Fruit fly (Drosophila melanogaster) whole organism, embryonic: ENCODE measurements around the gene CG13471.

Experiments
- Atf6 ChIP-seq: fragments of 200-800 bp; sonication (Bioruptor generic); IDR thresholded peaks from 2 replicates; pipeline ENCODE4 v1.3.6; 2022; ENCODE audit warnings: missing biosample characterization, missing genetic modification characterization
- CG10462 ChIP-seq: fragments of 200-800 bp; sonication (Bioruptor generic); optimal IDR thresholded peaks from 2 replicates; lab custom pipeline; 2016; ENCODE audit warnings: missing biosample characterization, missing genetic modification characterization
- CG11456 ChIP-seq: fragments of 200-800 bp; sonication (Bioruptor generic); IDR thresholded peaks from 3 replicates; pipeline ENCODE4 v1.3.6; 2022; ENCODE audit warnings: missing biosample characterization, missing genetic modification characterization
- CG12104 ChIP-seq: fragments of 200-800 bp; sonication (Bioruptor generic); optimal IDR thresholded peaks from 3 replicates; lab custom pipeline; 2016; ENCODE audit warnings: missing biosample characterization, missing genetic modification characterization
- CG12391 ChIP-seq: fragments of 200-800 bp; sonication (Bioruptor generic); optimal IDR thresholded peaks from 3 replicates; lab custom pipeline; 2018; ENCODE audit warnings: missing biosample characterization, mild to moderate bottlenecking, missing genetic modification characterization, moderate library complexity
- CG12942 ChIP-seq: fragments of 200-800 bp; sonication (Bioruptor generic); optimal IDR thresholded peaks from 3 replicates; lab custom pipeline; 2016; ENCODE audit warnings: missing biosample characterization, missing genetic modification characterization
- CG14667 ChIP-seq: fragments of 200-800 bp; sonication (Bioruptor generic); IDR thresholded peaks from 2 replicates; pipeline ENCODE4 v1.3.6; 2022; ENCODE audit warnings: missing biosample characterization, missing genetic modification characterization
- CG15696 ChIP-seq: fragments of 200-800 bp; sonication (Bioruptor generic); optimal IDR thresholded peaks from 2 replicates; lab custom pipeline; 2019; ENCODE audit warnings: missing biosample characterization, mild to moderate bottlenecking, missing genetic modification characterization, moderate library complexity
- CG17186 ChIP-seq: fragments of 200-800 bp; sonication (Bioruptor generic); optimal IDR thresholded peaks from 3 replicates; lab custom pipeline; 2017; ENCODE audit warnings: missing biosample characterization, missing genetic modification reagents, missing genetic modification characterization
- CG18011 ChIP-seq: fragments of 200-800 bp; sonication (Bioruptor generic); optimal IDR thresholded peaks from 2 replicates; lab custom pipeline; 2017; ENCODE audit warnings: missing biosample characterization, missing genetic modification characterization, mild to moderate bottlenecking, moderate library complexity, missing genotype
- CG18599 ChIP-seq: fragments of 200-800 bp; sonication (Bioruptor generic); optimal IDR thresholded peaks from 3 replicates; lab custom pipeline; 2017; ENCODE audit warnings: missing biosample characterization, missing genetic modification characterization, mild to moderate bottlenecking, moderate library complexity, missing genetic modification reagents
- CG3065 ChIP-seq: fragments of 200-800 bp; sonication (Bioruptor generic); optimal IDR thresholded peaks from 2 replicates; lab custom pipeline; 2016; ENCODE audit warnings: missing biosample characterization, missing genetic modification characterization
- CG3163 ChIP-seq: fragments of 200-800 bp; sonication (Bioruptor generic); optimal IDR thresholded peaks from 3 replicates; lab custom pipeline; 2016; ENCODE audit warnings: missing biosample characterization, missing genetic modification characterization
- CG4404 ChIP-seq: fragments of 200-800 bp; sonication (Bioruptor generic); IDR thresholded peaks from 2 replicates; pipeline ENCODE4 v1.3.6; 2022; ENCODE audit warnings: missing biosample characterization, missing genetic modification characterization
- CG7357 ChIP-seq: fragments of 200-800 bp; sonication (Bioruptor generic); IDR thresholded peaks from 3 replicates; pipeline ENCODE4 v1.3.6; 2022; ENCODE audit warnings: missing biosample characterization, missing genetic modification characterization
- CkIIα-i1 ChIP-seq: fragments of 200-800 bp; sonication (Bioruptor generic); IDR thresholded peaks from 2 replicates; pipeline ENCODE4 v1.3.6; 2022; ENCODE audit warnings: missing biosample characterization, missing genetic modification characterization
- Ets97D ChIP-seq: fragments of 200-800 bp; sonication (Bioruptor generic); optimal IDR thresholded peaks from 3 replicates; lab custom pipeline; 2016; ENCODE audit warnings: missing biosample characterization, missing genetic modification characterization
- Fer1 ChIP-seq: fragments of 200-800 bp; sonication (Bioruptor generic); optimal IDR thresholded peaks from 2 replicates; lab custom pipeline; 2017; ENCODE audit warnings: missing biosample characterization, mild to moderate bottlenecking, missing genetic modification characterization
- H2.0 ChIP-seq: fragments of 200-800 bp; sonication (Bioruptor generic); IDR thresholded peaks from 2 replicates; pipeline ENCODE4 v1.3.6; 2022; ENCODE audit warnings: missing biosample characterization, missing genetic modification characterization
- Lim3 ChIP-seq: fragments of 200-800 bp; sonication (Bioruptor generic); IDR thresholded peaks from 2 replicates; pipeline ENCODE4 v1.3.6; 2022; ENCODE audit warnings: missing biosample characterization, missing genetic modification characterization
- Meics ChIP-seq: fragments of 200-800 bp; sonication (Bioruptor generic); optimal IDR thresholded peaks from 2 replicates; lab custom pipeline; 2017; ENCODE audit warnings: missing biosample characterization, mild to moderate bottlenecking, missing genetic modification characterization
- Nf-YB ChIP-seq: fragments of 200-800 bp; sonication (Bioruptor generic); optimal IDR thresholded peaks from 3 replicates; lab custom pipeline; 2019; ENCODE audit warnings: missing biosample characterization, mild to moderate bottlenecking, missing genetic modification characterization, moderate library complexity
- NfI ChIP-seq: fragments of 200-800 bp; sonication (Bioruptor generic); optimal IDR thresholded peaks from 3 replicates; lab custom pipeline; 2018; ENCODE audit warnings: missing biosample characterization, mild to moderate bottlenecking, missing genetic modification characterization, moderate library complexity
- Sin3A ChIP-seq: fragments of >200 bp; optimal IDR thresholded peaks from 2 replicates; lab custom pipeline; 2018
- Sox100B ChIP-seq: fragments of 200-800 bp; sonication (Bioruptor generic); optimal IDR thresholded peaks from 3 replicates; lab custom pipeline; 2018; ENCODE audit warnings: missing biosample characterization, mild to moderate bottlenecking, missing genetic modification characterization
- Sox102F ChIP-seq: fragments of 200-800 bp; sonication (Bioruptor generic); optimal IDR thresholded peaks from 2 replicates; lab custom pipeline; 2018; ENCODE audit warnings: missing biosample characterization, mild to moderate bottlenecking, missing genetic modification characterization, moderate library complexity
- Sry-δ ChIP-seq: fragments of 200-800 bp; sonication (Bioruptor generic); optimal IDR thresholded peaks from 2 replicates; lab custom pipeline; 2016; ENCODE audit warnings: missing biosample characterization, missing genetic modification characterization
- al ChIP-seq: fragments of 200-800 bp; sonication (Bioruptor generic); IDR thresholded peaks from 2 replicates; pipeline ENCODE4 v1.3.6; 2022; ENCODE audit warnings: missing biosample characterization, missing genetic modification characterization
- cg ChIP-seq: fragments of 200-800 bp; sonication (Bioruptor generic); optimal IDR thresholded peaks from 3 replicates; lab custom pipeline; 2019; ENCODE audit warnings: missing biosample characterization, mild to moderate bottlenecking, missing genetic modification characterization, moderate library complexity
- dan ChIP-seq: fragments of 200-800 bp; sonication (Bioruptor generic); IDR thresholded peaks from 2 replicates; pipeline ENCODE4 v1.3.6; 2022; ENCODE audit warnings: missing biosample characterization, missing genetic modification characterization
- fd3F ChIP-seq: fragments of 200-800 bp; sonication (Bioruptor generic); optimal IDR thresholded peaks from 2 replicates; lab custom pipeline; 2018; ENCODE audit warnings: missing biosample characterization, mild to moderate bottlenecking, missing genetic modification characterization, moderate library complexity
- fru ChIP-seq: fragments of >200 bp; optimal IDR thresholded peaks from 2 replicates; lab custom pipeline; 2017
- fu2 ChIP-seq: fragments of 200-800 bp; sonication (Bioruptor generic); optimal IDR thresholded peaks from 2 replicates; lab custom pipeline; 2016; ENCODE audit warnings: missing biosample characterization, missing genetic modification characterization
- grau ChIP-seq: fragments of 200-800 bp; optimal IDR thresholded peaks from 3 replicates; lab custom pipeline; 2019; ENCODE audit warnings: missing biosample characterization, mild to moderate bottlenecking, missing genetic modification characterization, moderate library complexity
- jing ChIP-seq: fragments of 200-800 bp; sonication (Bioruptor generic); optimal IDR thresholded peaks from 2 replicates; lab custom pipeline; 2018; ENCODE audit warnings: missing biosample characterization, mild to moderate bottlenecking, missing genetic modification characterization
- ken ChIP-seq: fragments of 200-800 bp; sonication (Bioruptor generic); IDR thresholded peaks from 3 replicates; pipeline ENCODE4 v1.3.6; 2022; ENCODE audit warnings: missing biosample characterization, missing genetic modification characterization
- lov ChIP-seq, 2 experiments: fragments of 200-800 bp in 1 of 2; fragments of >200 bp in 1 of 2; sonication (Bioruptor generic) in 1 of 2; IDR thresholded peaks in 1 of 2; optimal IDR thresholded peaks in 1 of 2; 2 replicates in 1 of 2; 3 replicates in 1 of 2; pipeline versions ENCODE4 v1.3.6 to Lab custom; 2017 to 2022; ENCODE audit warnings: missing biosample characterization in 1 of 2, missing genetic modification characterization in 1 of 2
- maf-S ChIP-seq: fragments of 200-800 bp; sonication (Bioruptor generic); optimal IDR thresholded peaks from 2 replicates; lab custom pipeline; 2016; ENCODE audit warnings: missing biosample characterization, missing genetic modification characterization
- org-1 ChIP-seq: fragments of 200-800 bp; sonication (Bioruptor generic); optimal IDR thresholded peaks from 2 replicates; lab custom pipeline; 2017; ENCODE audit warnings: missing biosample characterization, missing genetic modification characterization
- psq ChIP-seq: fragments of 200-800 bp; sonication (Bioruptor generic); optimal IDR thresholded peaks from 2 replicates; lab custom pipeline; 2017; ENCODE audit warnings: missing biosample characterization, missing genetic modification characterization
- pum ChIP-seq: fragments of 200-800 bp; sonication (Bioruptor generic); optimal IDR thresholded peaks from 2 replicates; lab custom pipeline; 2016; ENCODE audit warnings: missing biosample characterization, missing genetic modification characterization
- sisA ChIP-seq: fragments of 200-800 bp; sonication (Bioruptor generic); IDR thresholded peaks from 2 replicates; pipeline ENCODE4 v1.3.6; 2022; ENCODE audit warnings: missing biosample characterization, missing genetic modification characterization
- slbo ChIP-seq: fragments of 200-800 bp; sonication (Bioruptor generic); IDR thresholded peaks from 2 replicates; pipeline ENCODE4 v1.3.6; 2022; ENCODE audit warnings: missing biosample characterization, missing genetic modification characterization
- ssp ChIP-seq: fragments of 200-800 bp; sonication (Bioruptor generic); IDR thresholded peaks from 2 replicates; pipeline ENCODE4 v1.3.6; 2022; ENCODE audit warnings: missing biosample characterization, missing genetic modification characterization
- tap ChIP-seq: fragments of 200-800 bp; optimal IDR thresholded peaks from 3 replicates; lab custom pipeline; 2019; ENCODE audit warnings: missing biosample characterization, mild to moderate bottlenecking, missing genetic modification characterization, moderate library complexity
- tll ChIP-seq, 2 experiments: fragments of 200-800 bp in 1 of 2; fragments of >200 bp in 1 of 2; sonication (Bioruptor generic) in 1 of 2; optimal IDR thresholded peaks; 2 replicates each; lab custom pipeline; 2017 to 2019; ENCODE audit warnings: missing biosample characterization in 2 of 2, missing genetic modification characterization in 2 of 2, mild to moderate bottlenecking in 1 of 2, moderate library complexity in 1 of 2
- twi ChIP-seq: fragments of 200-800 bp; optimal IDR thresholded peaks from 2 replicates; lab custom pipeline; 2019; ENCODE audit warnings: missing biosample characterization, mild to moderate bottlenecking, missing genetic modification characterization, moderate library complexity
- vfl ChIP-seq: fragments of 200-800 bp; sonication (Bioruptor generic); optimal IDR thresholded peaks from 2 replicates; lab custom pipeline; 2016; ENCODE audit warnings: missing biosample characterization, missing genetic modification characterization
- yki ChIP-seq: fragments of >200 bp; optimal IDR thresholded peaks from 3 replicates; lab custom pipeline; 2018

CG13471 gene

DNA sequence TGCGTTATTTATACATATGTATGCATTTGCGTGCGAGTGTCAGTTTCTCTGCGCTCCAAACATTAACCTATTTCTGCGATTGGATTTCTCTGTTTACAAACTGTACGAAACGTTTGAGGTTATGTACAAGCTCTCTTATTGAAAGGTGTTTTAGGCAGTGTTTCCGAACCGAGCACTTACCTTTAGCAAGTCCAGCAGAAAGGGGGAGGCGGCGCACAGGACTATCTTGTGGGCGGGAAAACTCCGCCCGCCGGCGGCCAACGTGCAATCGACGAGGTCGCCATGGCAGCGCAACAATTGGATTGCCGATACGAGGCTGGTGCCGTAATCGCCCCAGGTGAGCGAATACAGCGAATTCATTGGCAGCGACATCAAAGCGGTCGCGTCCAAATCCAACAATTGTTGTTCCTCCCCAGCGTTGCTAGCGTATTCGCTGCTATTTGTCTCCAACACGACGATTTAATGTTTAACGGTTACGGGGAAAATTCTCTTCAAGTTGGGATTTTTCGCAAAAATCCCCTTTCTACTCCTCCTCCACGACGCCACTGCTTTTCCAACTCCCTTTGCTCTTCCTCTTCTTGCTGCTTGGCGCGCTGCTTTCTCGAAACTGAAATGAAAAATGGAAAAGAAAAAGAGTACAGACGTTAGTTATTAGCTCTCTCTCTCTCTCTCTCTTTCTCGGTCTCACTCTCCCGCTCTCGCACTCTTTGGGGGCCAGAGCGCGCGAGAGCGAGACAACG is 23.6 kb upstream of the CG13471 start (continued):
- no peak for TF ChIP-seq tll (GFP tag; optimal IDR thresholded peaks at IDR 0.05; lab: Kevin White, UChicago)
- peak; percentile 96 for TF ChIP-seq slbo (GFP tag; lab: Robert Waterston, UW)
- TF ChIP-seq Fer1 (GFP tag; lab: Kevin White, UChicago) = peak; percentile 90
- peak; percentile 95 for TF ChIP-seq Atf6 (GFP tag; lab: Robert Waterston, UW)
- peak; percentile 81 for TF ChIP-seq CG12104
- TF ChIP-seq CG12391 = peak; percentile 81
- TF ChIP-seq Sry-δ = peak; percentile 46
- TF ChIP-seq CkIIα-i1 (GFP tag; lab: Robert Waterston, UW) = peak; percentile 45; the same call in 1 of the 2 replicates
- TF ChIP-seq CG12942 = peak; percentile 82
- peak; percentile 56 for TF ChIP-seq Ets97D (GFP tag; lab: Kevin White, UChicago)
- peak; percentile 94 for TF ChIP-seq CG3163 (GFP tag; lab: Kevin White, UChicago)
- TF ChIP-seq Sox102F (GFP tag; lab: Kevin White, UChicago) = peak; percentile 90
- TF ChIP-seq Nf-YB (GFP tag; lab: Kevin White, UChicago) = peak; percentile 62
- TF ChIP-seq CG7357 (GFP tag; lab: Robert Waterston, UW) = peak; percentile 81
- peak; percentile 83 for TF ChIP-seq fd3F
- peak; percentile 43 for TF ChIP-seq CG3065 (GFP tag; lab: Kevin White, UChicago)
- TF ChIP-seq vfl = peak; percentile 86
- peak; percentile 58 for TF ChIP-seq CG15696 (tag; lab: Kevin White, UChicago)
- peak; percentile 63 for TF ChIP-seq jing (GFP tag; lab: Kevin White, UChicago)
- TF ChIP-seq, all 482 proteins: peak for 421

DNA sequence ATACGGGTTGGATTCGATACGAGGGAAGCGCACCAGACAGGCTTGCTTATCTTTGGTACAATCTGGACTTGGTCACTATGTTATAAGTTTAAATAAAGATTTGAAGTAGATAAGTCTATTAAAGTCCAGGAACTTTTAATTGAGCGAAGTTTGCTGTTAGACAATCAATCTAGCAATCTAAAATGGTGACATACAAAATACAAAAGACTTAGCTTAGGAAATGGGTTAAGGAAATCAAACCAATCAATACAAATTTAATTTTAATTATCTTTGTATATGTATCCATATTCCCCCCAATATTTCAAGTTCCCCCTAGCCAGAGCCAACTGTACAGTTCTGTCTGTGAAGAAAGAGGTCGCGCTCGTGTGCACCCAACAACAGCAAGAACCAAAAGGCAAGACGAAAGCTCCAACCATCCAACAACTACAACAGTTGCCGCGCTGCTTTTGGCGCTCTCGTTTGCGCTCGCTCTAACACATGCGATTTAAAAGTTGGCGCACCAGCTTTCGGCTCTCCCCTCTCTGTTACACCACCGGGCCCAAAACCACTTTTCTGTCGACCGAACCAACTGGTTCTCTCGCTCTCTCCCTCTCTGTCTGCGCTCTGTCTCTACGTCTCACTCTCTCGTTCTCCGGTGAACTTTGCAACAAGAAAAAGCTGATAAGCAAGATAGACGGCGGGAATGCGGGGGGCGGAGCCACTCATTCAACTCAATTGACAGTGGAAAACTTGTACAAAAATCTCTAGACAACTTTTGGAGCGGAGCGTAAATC is 22.8 kb upstream of the CG13471 start:
- TF ChIP-seq al (GFP tag; lab: Robert Waterston, UW) (peak; percentile 79), psq (peak; percentile 43), CG18011 (GFP tag; lab: Kevin White, UChicago) (peak; percentile 54), NfI (GFP tag; lab: Kevin White, UChicago) (peak; percentile 80), Sox100B (GFP tag; lab: Kevin White, UChicago) (peak; percentile 95), ssp (GFP tag; lab: Robert Waterston, UW) (no peak; the same call in 1 of the 2 replicates), CG17186 (GFP tag; lab: Kevin White, UChicago) (no peak), CG18599 (GFP tag; lab: Kevin White, UChicago) (peak; percentile 95), Lim3 (peak; percentile 67), ken (GFP tag; lab: Robert Waterston, UW) (peak; percentile 80), tap (tag; lab: Kevin White, UChicago) (peak; percentile 82), lov (optimal IDR thresholded peaks at IDR 0.05; lab: Kevin White, UChicago) (no peak), lov (GFP tag; IDR thresholded peaks at IDR 0.05; lab: Robert Waterston, UW) (no peak), maf-S (GFP tag; lab: Kevin White, UChicago) (peak; percentile 72), yki (lab: Kevin White, UChicago) (peak; percentile 73), sisA (peak; percentile 86), fu2 (peak; percentile 86), dan (GFP tag; lab: Robert Waterston, UW) (no peak), CG10462 (GFP tag; lab: Kevin White, UChicago) (peak; percentile 78), CG14667 (GFP tag; lab: Robert Waterston, UW) (peak; percentile 67), CG4404 (GFP tag; lab: Robert Waterston, UW) (peak; percentile 78), pum (GFP tag; lab: Kevin White, UChicago) (peak; percentile 67), Sin3A (lab: Kevin White, UChicago) (no peak), org-1 (GFP tag; lab: Kevin White, UChicago) (peak; percentile 87), grau (tag; lab: Kevin White, UChicago) (peak; percentile 99), twi (peak; percentile 59), cg (GFP tag; lab: Kevin White, UChicago) (peak; percentile 63), CG11456 (GFP tag; lab: Robert Waterston, UW) (peak; percentile 87), Meics (peak; percentile 93), H2.0 (peak; percentile 71), fru (lab: Kevin White, UChicago) (no peak)
